Worm (Caenorhabditis elegans) whole organism, mixed stage, embryonic: ENCODE measurements around the gene kin-24.

Source experiments
- blmp-1 ChIP-seq: fragments of 150-350 bp; optimal IDR thresholded peaks from 2 replicates; lab custom pipeline; 2014; ENCODE audit warnings: missing biosample characterization, missing genetic modification characterization
- ceh-39 ChIP-seq: fragments of 150-350 bp; optimal IDR thresholded peaks from 2 replicates; lab custom pipeline; 2014; ENCODE audit warnings: missing biosample characterization, missing genetic modification characterization
- flh-1 ChIP-seq: fragments of 200-800 bp; sonication (Bioruptor generic); optimal IDR thresholded peaks from 2 replicates; lab custom pipeline; 2018; ENCODE audit warnings: mild to moderate bottlenecking, missing genetic modification characterization, moderate library complexity, missing compliant biosample characterization
- nhr-12 ChIP-seq: fragments of 150-350 bp; optimal IDR thresholded peaks from 2 replicates; lab custom pipeline; 2014; ENCODE audit warnings: missing biosample characterization, missing genetic modification characterization
- nhr-237 ChIP-seq: fragments of 150-350 bp; optimal IDR thresholded peaks from 2 replicates; lab custom pipeline; 2014; ENCODE audit warnings: missing biosample characterization, missing genetic modification characterization
- unc-39 ChIP-seq: fragments of 150-350 bp; optimal IDR thresholded peaks from 2 replicates; lab custom pipeline; 2014; ENCODE audit warnings: missing biosample characterization, missing genetic modification characterization
- zip-8 ChIP-seq: fragments of 150-350 bp; optimal IDR thresholded peaks from 2 replicates; lab custom pipeline; 2014; ENCODE audit warnings: missing biosample characterization, missing genetic modification characterization
- ztf-11 ChIP-seq: fragments of 150-350 bp; optimal IDR thresholded peaks from 2 replicates; lab custom pipeline; 2014; ENCODE audit warnings: missing biosample characterization, missing genetic modification characterization

DNA sequence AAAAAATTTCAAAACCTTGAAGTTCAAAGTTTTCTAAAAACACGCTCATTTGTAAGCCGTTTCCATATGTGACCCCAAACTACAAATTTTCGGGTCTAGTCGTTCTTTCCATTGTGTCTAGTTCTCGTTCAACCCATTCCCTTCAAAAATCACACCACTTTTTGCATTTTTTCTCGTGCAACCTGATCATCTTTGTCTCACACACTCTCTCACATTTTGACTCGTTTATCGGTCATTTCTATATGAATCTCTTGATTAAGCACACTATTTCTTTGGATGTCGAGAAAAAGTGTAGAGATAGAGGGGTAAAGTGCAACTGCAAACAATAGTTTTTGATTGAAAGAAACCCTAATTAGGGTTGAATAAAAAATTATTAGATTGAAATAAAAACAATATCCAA is 37.3 kb downstream of the kin-24 start:
- TF ChIP-seq ceh-39, result peak; percentile 53
- TF ChIP-seq nhr-12, result no peak
- no peak for TF ChIP-seq zip-8
- TF ChIP-seq nhr-237, result no peak
- TF ChIP-seq unc-39 (tag; lab: Kevin White, UChicago), result no peak
- TF ChIP-seq blmp-1, result no peak
- no peak for TF ChIP-seq ztf-11 (tag; lab: Kevin White, UChicago)
- no peak for TF ChIP-seq flh-1 (GFP tag; lab: Kevin White, UChicago)
